Worm (Caenorhabditis elegans) whole organism, L4 larva: ENCODE measurements around the gene srxa-8.

Experiments
- cey-2 ChIP-seq: sonication (generic microtip); optimal IDR thresholded peaks from 3 replicates; lab custom pipeline; 2017; ENCODE audit warnings: missing genetic modification characterization, mild to moderate bottlenecking, missing compliant biosample characterization, antibody characterized with exemption, borderline replicate concordance; ENCODE audit not compliant: insufficient read depth
- unc-62 ChIP-seq, 3 experiments: fragments of 150-350 bp in 1 of 3; sonication (generic microtip); optimal IDR thresholded peaks in 2 of 3; peaks in 1 of 3; 1 replicate in 1 of 3; 2 replicates in 2 of 3; lab custom pipeline; 2014 to 2017; ENCODE audit warnings: missing biosample characterization in 3 of 3, missing genetic modification characterization in 3 of 3, missing genetic modification reagents in 3 of 3, missing genotype in 1 of 3

ce11 chrX:13290531-13290930 is 18.1 kb downstream of the srxa-8 start, which contains the start of gene R04D3.3:
- TF ChIP-seq cey-2 (tag; lab: Kevin White, UChicago) (no peak), unc-62 (GFP tag; optimal IDR thresholded peaks at IDR 0.05 in 1 of 2; lab: Kevin White, UChicago) (peak in 1 of 2 experiments; percentile 53), unc-62 (tag; optimal IDR thresholded peaks at IDR 0.05; lab: Kevin White, UChicago) (no peak)
